Fruit fly (Drosophila melanogaster) whole organism, prepupa: ENCODE data around the gene CG42375.

Source experiments
- Blimp-1 ChIP-seq: fragments of 200-800 bp; sonication (Bioruptor generic); optimal IDR thresholded peaks from 3 replicates; lab custom pipeline; 2017; ENCODE audit warnings: missing biosample characterization, missing genetic modification characterization, mild to moderate bottlenecking, moderate library complexity, missing genetic modification reagents
- CG10631 ChIP-seq: fragments of 200-800 bp; sonication (Bioruptor generic); optimal IDR thresholded peaks from 2 replicates; lab custom pipeline; 2016; ENCODE audit warnings: missing biosample characterization, missing genetic modification characterization
- CG10669 ChIP-seq: fragments of 200-800 bp; sonication (Bioruptor generic); optimal IDR thresholded peaks from 3 replicates; lab custom pipeline; 2018; ENCODE audit warnings: missing biosample characterization, mild to moderate bottlenecking, missing genetic modification characterization, moderate library complexity
- CG16779 ChIP-seq: fragments of 200-800 bp; sonication (Bioruptor generic); optimal IDR thresholded peaks from 3 replicates; lab custom pipeline; 2017; ENCODE audit warnings: missing biosample characterization, mild to moderate bottlenecking, missing genetic modification characterization
- CG34406 ChIP-seq: fragments of 200-800 bp; sonication (Bioruptor generic); optimal IDR thresholded peaks from 3 replicates; lab custom pipeline; 2016; ENCODE audit warnings: missing biosample characterization, missing genetic modification characterization
- Eip78C ChIP-seq: fragments of 200-800 bp; sonication (Bioruptor generic); peaks from one replicate; lab custom pipeline; 2016; ENCODE audit warnings: missing biosample characterization, missing genetic modification characterization
- Lpt ChIP-seq: fragments of 200-800 bp; sonication (Bioruptor generic); optimal IDR thresholded peaks from 3 replicates; lab custom pipeline; 2016; ENCODE audit warnings: missing biosample characterization, missing genetic modification characterization
- OdsH ChIP-seq: fragments of 200-800 bp; sonication (Bioruptor generic); optimal IDR thresholded peaks from 3 replicates; lab custom pipeline; 2016; ENCODE audit warnings: missing biosample characterization, missing genetic modification characterization
- Sox102F ChIP-seq: fragments of 200-800 bp; sonication (Bioruptor generic); optimal IDR thresholded peaks from 2 replicates; lab custom pipeline; 2016; ENCODE audit warnings: missing biosample characterization, mild to moderate bottlenecking, missing genetic modification characterization
- esn ChIP-seq: fragments of 200-800 bp; sonication (Bioruptor generic); optimal IDR thresholded peaks from 2 replicates; lab custom pipeline; 2016; ENCODE audit warnings: missing biosample characterization, mild to moderate bottlenecking, missing genetic modification characterization, moderate library complexity
- fkh ChIP-seq: fragments of 200-800 bp; sonication (Bioruptor generic); optimal IDR thresholded peaks from 3 replicates; lab custom pipeline; 2017; ENCODE audit warnings: missing biosample characterization, mild to moderate bottlenecking, missing genetic modification characterization, moderate library complexity
- pdm3 ChIP-seq: fragments of 200-800 bp; sonication (Bioruptor generic); optimal IDR thresholded peaks from 3 replicates; lab custom pipeline; 2016; ENCODE audit warnings: missing biosample characterization, missing genetic modification characterization
- salr ChIP-seq, 2 experiments: fragments of 200-800 bp; sonication (Bioruptor generic); optimal IDR thresholded peaks; 3 replicates each; lab custom pipeline; 2016 to 2018; ENCODE audit warnings: missing biosample characterization in 2 of 2, missing genetic modification characterization in 2 of 2, mild to moderate bottlenecking in 1 of 2
- spab ChIP-seq: fragments of 200-800 bp; sonication (Bioruptor generic); optimal IDR thresholded peaks from 2 replicates; lab custom pipeline; 2017; ENCODE audit warnings: missing biosample characterization, mild to moderate bottlenecking, missing genetic modification characterization, missing genetic modification reagents

dm6 chr3R:13782035-13782434, 2.6 kb downstream of the CG42375 start, which contains the start of gene Dip-B:
- TF ChIP-seq CG10631 (GFP tag; lab: Kevin White, UChicago) (no peak), OdsH (no peak), Lpt (no peak), CG16779 (tag; lab: Kevin White, UChicago) (no peak), pdm3 (no peak), CG10669 (GFP tag; lab: Kevin White, UChicago) (no peak), esn (GFP tag; lab: Kevin White, UChicago) (no peak), fkh (GFP tag; lab: Kevin White, UChicago) (no peak), Sox102F (no peak), salr (GFP tag; optimal IDR thresholded peaks at IDR 0.05; lab: Kevin White, UChicago) (no peak), CG34406 (GFP tag; lab: Kevin White, UChicago) (no peak), Eip78C (GFP tag; lab: Kevin White, UChicago) (no peak), Blimp-1 (GFP tag; lab: Kevin White, UChicago) (no peak), spab (no peak)
